ENCODE assay signal across 2 worm cellular contexts in genomic region chrIII:10636493-10637031, ce11.
TF ChIP-seq lines count a peak whose summit lies in the region.

No protein-coding gene starts in this region.

TF ChIP-seq in whole organism, L1 larva, 84 proteins besides CTCF, POLR2A, EP300 and RAD21 (continued from another document):
- TF ChIP-seq pqm-1 (tag; optimal IDR thresholded peaks at IDR 0.05; lab: Kevin White, UChicago) (no peak), tlp-1 (tag; optimal IDR thresholded peaks at IDR 0.05; lab: Kevin White, UChicago) (no peak), lir-3 (tag; optimal IDR thresholded peaks at IDR 0.05; lab: Kevin White, UChicago; ENCODE audit: poor library complexity) (no peak), Y116A8C.19 (tag; optimal IDR thresholded peaks at IDR 0.05; lab: Kevin White, UChicago; ENCODE audit: borderline replicate concordance) (no peak), mep-1 (tag; optimal IDR thresholded peaks at IDR 0.05; lab: Kevin White, UChicago) (peak; percentile 12), fkh-10 (GFP tag; optimal IDR thresholded peaks at IDR 0.05; lab: Kevin White, UChicago) (no peak), mef-2 (tag; optimal IDR thresholded peaks at IDR 0.05; lab: Kevin White, UChicago) (no peak), egl-13 (tag; optimal IDR thresholded peaks at IDR 0.05; lab: Kevin White, UChicago) (no peak), ztf-11 (tag; optimal IDR thresholded peaks at IDR 0.05; lab: Kevin White, UChicago) (no peak), nhr-76 (tag; optimal IDR thresholded peaks at IDR 0.05; lab: Kevin White, UChicago) (no peak), alr-1 (tag; optimal IDR thresholded peaks at IDR 0.05; lab: Kevin White, UChicago; ENCODE audit: borderline replicate concordance) (no peak), unc-62 (GFP tag; optimal IDR thresholded peaks at IDR 0.05; lab: Kevin White, UChicago) (no peak), ztf-4 (tag; optimal IDR thresholded peaks at IDR 0.05; lab: Kevin White, UChicago) (no peak), nhr-47 (tag; optimal IDR thresholded peaks at IDR 0.05; lab: Kevin White, UChicago) (no peak), aha-1 (tag; optimal IDR thresholded peaks at IDR 0.05; lab: Kevin White, UChicago) (no peak), blmp-1 (tag; optimal IDR thresholded peaks at IDR 0.05; lab: Kevin White, UChicago) (peak; percentile 72), sup-37 (GFP tag; optimal IDR thresholded peaks at IDR 0.05; lab: Kevin White, UChicago) (no peak), C16A3.4 (tag; optimal IDR thresholded peaks at IDR 0.05; lab: Kevin White, UChicago) (no peak), snpc-4 (tag; optimal IDR thresholded peaks at IDR 0.05; lab: Kevin White, UChicago) (no peak), efl-1 (optimal IDR thresholded peaks at IDR 0.05; lab: Kevin White, UChicago) (peak in 1 of 2 experiments; percentile 0), efl-1 (GFP tag; optimal IDR thresholded peaks at IDR 0.05 in 1 of 2; lab: Kevin White, UChicago) (peak in 1 of 2 experiments; percentile 68), sptf-1 (tag; optimal IDR thresholded peaks at IDR 0.05; lab: Kevin White, UChicago) (no peak), pax-3 (tag; optimal IDR thresholded peaks at IDR 0.05; lab: Kevin White, UChicago) (no peak), zip-4 (GFP tag; optimal IDR thresholded peaks at IDR 0.05; lab: Kevin White, UChicago) (no peak), nhr-19 (GFP tag; conservative IDR thresholded peaks at IDR 0.05; lab: Robert Waterston, UW) (no peak), nhr-237 (tag; optimal IDR thresholded peaks at IDR 0.05; lab: Kevin White, UChicago) (no peak), elt-2 (tag; optimal IDR thresholded peaks at IDR 0.05; lab: Kevin White, UChicago) (no peak), dpl-1 (GFP tag; optimal IDR thresholded peaks at IDR 0.05; lab: Kevin White, UChicago) (no peak), nhr-84 (tag; optimal IDR thresholded peaks at IDR 0.05; lab: Kevin White, UChicago) (no peak), nhr-20 (tag; optimal IDR thresholded peaks at IDR 0.05; lab: Kevin White, UChicago) (peak; percentile 23), skn-1 (tag; optimal IDR thresholded peaks at IDR 0.05; lab: Kevin White, UChicago) (no peak), nhr-71 (tag; optimal IDR thresholded peaks at IDR 0.05; lab: Kevin White, UChicago) (peak; percentile 7)

TF ChIP-seq in whole organism, L4 larva, 104 proteins besides CTCF, POLR2A, EP300 and RAD21 (continued from another document):
- TF ChIP-seq lin-29 (GFP tag; IDR thresholded peaks at IDR 0.05; lab: Robert Waterston, UW) (no peak), nhr-25 (tag; optimal IDR thresholded peaks at IDR 0.05; lab: Kevin White, UChicago; ENCODE audit: borderline replicate concordance, insufficient read depth) (peak; percentile 62), ces-1 (GFP tag; optimal IDR thresholded peaks at IDR 0.05; lab: Kevin White, UChicago) (no peak)
